Fruit fly (Drosophila melanogaster) whole organism, embryonic: ENCODE measurements around the gene Nse1.

ENCODE experiments used
- CG10209 ChIP-seq: fragments of 200-800 bp; sonication (Bioruptor generic); optimal IDR thresholded peaks from 3 replicates; lab custom pipeline; 2017; ENCODE audit warnings: missing biosample characterization, mild to moderate bottlenecking, missing genetic modification characterization, missing genetic modification reagents
- CG10366 ChIP-seq: fragments of 200-800 bp; sonication (Bioruptor generic); IDR thresholded peaks from 2 replicates; pipeline ENCODE4 v1.3.6; 2022; ENCODE audit warnings: missing biosample characterization, missing genetic modification characterization
- CG10543 ChIP-seq: fragments of 200-800 bp; sonication (Bioruptor generic); optimal IDR thresholded peaks from 3 replicates; lab custom pipeline; 2017; ENCODE audit warnings: missing biosample characterization, mild to moderate bottlenecking, missing genetic modification characterization, moderate library complexity
- CG11504 ChIP-seq: fragments of 200-800 bp; sonication (Bioruptor generic); optimal IDR thresholded peaks from 3 replicates; lab custom pipeline; 2019; ENCODE audit warnings: missing biosample characterization, mild to moderate bottlenecking, missing genetic modification characterization, moderate library complexity
- CG12236 ChIP-seq: fragments of 200-800 bp; sonication (Bioruptor generic); optimal IDR thresholded peaks from 2 replicates; lab custom pipeline; 2016; ENCODE audit warnings: missing biosample characterization, missing genetic modification characterization
- CG12942 ChIP-seq: fragments of 200-800 bp; sonication (Bioruptor generic); optimal IDR thresholded peaks from 3 replicates; lab custom pipeline; 2016; ENCODE audit warnings: missing biosample characterization, missing genetic modification characterization
- CG15073 ChIP-seq: fragments of 200-800 bp; sonication (Bioruptor generic); optimal IDR thresholded peaks from 2 replicates; lab custom pipeline; 2016; ENCODE audit warnings: missing biosample characterization, missing genetic modification characterization
- CG15696 ChIP-seq: fragments of 200-800 bp; sonication (Bioruptor generic); optimal IDR thresholded peaks from 2 replicates; lab custom pipeline; 2019; ENCODE audit warnings: missing biosample characterization, mild to moderate bottlenecking, missing genetic modification characterization, moderate library complexity
- CG18599 ChIP-seq: fragments of 200-800 bp; sonication (Bioruptor generic); optimal IDR thresholded peaks from 3 replicates; lab custom pipeline; 2017; ENCODE audit warnings: missing biosample characterization, missing genetic modification characterization, mild to moderate bottlenecking, moderate library complexity, missing genetic modification reagents
- CG2120 ChIP-seq: fragments of 200-800 bp; sonication (Bioruptor generic); optimal IDR thresholded peaks from 3 replicates; lab custom pipeline; 2016; ENCODE audit warnings: missing biosample characterization, missing genetic modification characterization
- CG3163 ChIP-seq: fragments of 200-800 bp; sonication (Bioruptor generic); optimal IDR thresholded peaks from 3 replicates; lab custom pipeline; 2016; ENCODE audit warnings: missing biosample characterization, missing genetic modification characterization
- CG32767 ChIP-seq: fragments of 200-800 bp; sonication (Bioruptor generic); IDR thresholded peaks from 2 replicates; pipeline ENCODE4 v1.3.6; 2022; ENCODE audit warnings: missing biosample characterization, missing genetic modification characterization
- CG34422 ChIP-seq: fragments of 200-800 bp; sonication (Bioruptor generic); IDR thresholded peaks from 3 replicates; pipeline ENCODE4 v1.3.6; 2022; ENCODE audit warnings: missing biosample characterization, missing genetic modification characterization
- CG4404 ChIP-seq: fragments of 200-800 bp; sonication (Bioruptor generic); IDR thresholded peaks from 2 replicates; pipeline ENCODE4 v1.3.6; 2022; ENCODE audit warnings: missing biosample characterization, missing genetic modification characterization
- CG6254 ChIP-seq: fragments of 200-800 bp; sonication (Bioruptor generic); optimal IDR thresholded peaks from 3 replicates; lab custom pipeline; 2017; ENCODE audit warnings: mild to moderate bottlenecking, missing biosample characterization, missing genetic modification reagents, missing genetic modification characterization
- CG6813 ChIP-seq: fragments of 200-800 bp; sonication (Bioruptor generic); optimal IDR thresholded peaks from 2 replicates; lab custom pipeline; 2017; ENCODE audit warnings: missing biosample characterization, missing genetic modification characterization, mild to moderate bottlenecking, moderate library complexity, missing genetic modification reagents
- CG7963 ChIP-seq: fragments of 200-800 bp; sonication (Bioruptor generic); IDR thresholded peaks from 3 replicates; pipeline ENCODE4 v1.3.6; 2022; ENCODE audit warnings: missing biosample characterization, missing genetic modification characterization; ENCODE audit not compliant: partially characterized antibody
- CG7987 ChIP-seq: fragments of 200-800 bp; sonication (Bioruptor generic); optimal IDR thresholded peaks from 2 replicates; lab custom pipeline; 2018; ENCODE audit warnings: missing biosample characterization, mild to moderate bottlenecking, missing genetic modification characterization, moderate library complexity
- CG8924 ChIP-seq: fragments of 200-800 bp; optimal IDR thresholded peaks from 3 replicates; lab custom pipeline; 2019; ENCODE audit warnings: missing biosample characterization, mild to moderate bottlenecking, missing genetic modification characterization, moderate library complexity
- CTCF ChIP-seq: fragments of 200-800 bp; sonication (Bioruptor generic); optimal IDR thresholded peaks from 2 replicates; lab custom pipeline; 2017; ENCODE audit warnings: missing biosample characterization, mild to moderate bottlenecking, missing genetic modification characterization, moderate library complexity
- Camta ChIP-seq: fragments of 200-800 bp; sonication (Bioruptor generic); optimal IDR thresholded peaks from 2 replicates; lab custom pipeline; 2016; ENCODE audit warnings: missing biosample characterization, missing genetic modification characterization
- CkIIα-i1 ChIP-seq: fragments of 200-800 bp; sonication (Bioruptor generic); IDR thresholded peaks from 2 replicates; pipeline ENCODE4 v1.3.6; 2022; ENCODE audit warnings: missing biosample characterization, missing genetic modification characterization
- CrebB ChIP-seq: fragments of 200-800 bp; sonication (Bioruptor generic); optimal IDR thresholded peaks from 3 replicates; lab custom pipeline; 2018; ENCODE audit warnings: missing biosample characterization, mild to moderate bottlenecking, missing genetic modification characterization
- D19B ChIP-seq: fragments of 200-800 bp; sonication (Bioruptor generic); optimal IDR thresholded peaks from 2 replicates; lab custom pipeline; 2017; ENCODE audit warnings: missing biosample characterization, mild to moderate bottlenecking, missing genetic modification characterization
- Dp ChIP-seq: fragments of 200-800 bp; sonication (Bioruptor generic); optimal IDR thresholded peaks from 2 replicates; lab custom pipeline; 2018; ENCODE audit warnings: missing biosample characterization, mild to moderate bottlenecking, missing genetic modification characterization, moderate library complexity
- HmgZ ChIP-seq: fragments of 200-800 bp; sonication (Bioruptor generic); optimal IDR thresholded peaks from 2 replicates; lab custom pipeline; 2018; ENCODE audit warnings: missing biosample characterization, mild to moderate bottlenecking, missing genetic modification characterization
- Jarid2 ChIP-seq: fragments of 200-800 bp; sonication (Bioruptor generic); optimal IDR thresholded peaks from 3 replicates; lab custom pipeline; 2017; ENCODE audit warnings: mild to moderate bottlenecking, missing biosample characterization, missing genetic modification reagents, missing genetic modification characterization
- Mes4 ChIP-seq: fragments of 200-800 bp; sonication (Bioruptor generic); optimal IDR thresholded peaks from 2 replicates; lab custom pipeline; 2016; ENCODE audit warnings: missing biosample characterization, missing genetic modification characterization
- Mrtf ChIP-seq: fragments of 200-800 bp; sonication (Bioruptor generic); IDR thresholded peaks from 3 replicates; pipeline ENCODE4 v1.3.6; 2022; ENCODE audit warnings: missing biosample characterization, missing genetic modification characterization
- NC2β ChIP-seq: fragments of 200-800 bp; sonication (Bioruptor generic); optimal IDR thresholded peaks from 2 replicates; lab custom pipeline; 2016; ENCODE audit warnings: missing biosample characterization, missing genetic modification characterization
- Poxn ChIP-seq: fragments of 200-800 bp; sonication (Bioruptor generic); IDR thresholded peaks from 2 replicates; pipeline ENCODE4 v1.3.6; 2022; ENCODE audit warnings: missing biosample characterization, missing genetic modification characterization
- Usf ChIP-seq: fragments of 200-800 bp; sonication (Bioruptor generic); optimal IDR thresholded peaks from 2 replicates; lab custom pipeline; 2017; ENCODE audit warnings: missing genotype, missing biosample characterization, missing genetic modification characterization
- al ChIP-seq: fragments of 200-800 bp; sonication (Bioruptor generic); IDR thresholded peaks from 2 replicates; pipeline ENCODE4 v1.3.6; 2022; ENCODE audit warnings: missing biosample characterization, missing genetic modification characterization
- ara ChIP-seq: fragments of 200-800 bp; sonication (Bioruptor generic); IDR thresholded peaks from 2 replicates; pipeline ENCODE4 v1.3.6; 2022; ENCODE audit warnings: missing biosample characterization, missing genetic modification characterization
- eve ChIP-seq, 2 experiments: fragments of >200 bp; optimal IDR thresholded peaks; 2 replicates each; lab custom pipeline; 2017; ENCODE audit warnings: missing biosample characterization in 2 of 2, missing genetic modification characterization in 2 of 2
- gem ChIP-seq: fragments of 200-800 bp; sonication (Bioruptor generic); optimal IDR thresholded peaks from 2 replicates; lab custom pipeline; 2019; ENCODE audit warnings: missing biosample characterization, mild to moderate bottlenecking, missing genetic modification characterization, moderate library complexity
- grau ChIP-seq: fragments of 200-800 bp; optimal IDR thresholded peaks from 3 replicates; lab custom pipeline; 2019; ENCODE audit warnings: missing biosample characterization, mild to moderate bottlenecking, missing genetic modification characterization, moderate library complexity
- grn ChIP-seq: fragments of 200-800 bp; sonication (Bioruptor generic); optimal IDR thresholded peaks from 3 replicates; lab custom pipeline; 2017; ENCODE audit warnings: missing biosample characterization, missing genetic modification characterization
- gsb-n ChIP-seq: fragments of 200-800 bp; sonication (Bioruptor generic); optimal IDR thresholded peaks from 3 replicates; lab custom pipeline; 2018; ENCODE audit warnings: missing biosample characterization, mild to moderate bottlenecking, missing genetic modification characterization
- h ChIP-seq: fragments of >200 bp; optimal IDR thresholded peaks from 2 replicates; lab custom pipeline; 2017
- ind ChIP-seq: fragments of 200-800 bp; sonication (Bioruptor generic); optimal IDR thresholded peaks from 3 replicates; lab custom pipeline; 2016; ENCODE audit warnings: missing biosample characterization, missing genetic modification characterization
- pho ChIP-seq: fragments of 200-800 bp; sonication (Bioruptor generic); optimal IDR thresholded peaks from 2 replicates; lab custom pipeline; 2016; ENCODE audit warnings: missing biosample characterization, missing genetic modification characterization
- ranshi ChIP-seq: fragments of 200-800 bp; sonication (Bioruptor generic); IDR thresholded peaks from 2 replicates; pipeline ENCODE4 v1.3.6; 2022; ENCODE audit warnings: missing biosample characterization, missing genetic modification characterization
- scrt ChIP-seq: fragments of 200-800 bp; sonication (Bioruptor generic); optimal IDR thresholded peaks from 2 replicates; lab custom pipeline; 2018; ENCODE audit warnings: missing biosample characterization, mild to moderate bottlenecking, missing genetic modification characterization, moderate library complexity
- shn ChIP-seq: fragments of 200-800 bp; sonication (Bioruptor generic); optimal IDR thresholded peaks from 3 replicates; lab custom pipeline; 2016; ENCODE audit warnings: missing biosample characterization, missing genetic modification characterization
- sima ChIP-seq: fragments of 200-800 bp; sonication (Bioruptor generic); optimal IDR thresholded peaks from 2 replicates; lab custom pipeline; 2016; ENCODE audit warnings: missing biosample characterization, missing genetic modification characterization
- tap ChIP-seq: fragments of 200-800 bp; optimal IDR thresholded peaks from 3 replicates; lab custom pipeline; 2019; ENCODE audit warnings: missing biosample characterization, mild to moderate bottlenecking, missing genetic modification characterization, moderate library complexity
- tll ChIP-seq, 2 experiments: fragments of 200-800 bp in 1 of 2; fragments of >200 bp in 1 of 2; sonication (Bioruptor generic) in 1 of 2; optimal IDR thresholded peaks; 2 replicates each; lab custom pipeline; 2017 to 2019; ENCODE audit warnings: missing biosample characterization in 2 of 2, missing genetic modification characterization in 2 of 2, mild to moderate bottlenecking in 1 of 2, moderate library complexity in 1 of 2
- tna ChIP-seq: fragments of 200-800 bp; sonication (Bioruptor generic); IDR thresholded peaks from 2 replicates; pipeline ENCODE4 v1.3.6; 2022; ENCODE audit warnings: missing biosample characterization, missing genetic modification characterization; ENCODE audit not compliant: partially characterized antibody
- yki ChIP-seq: fragments of >200 bp; optimal IDR thresholded peaks from 3 replicates; lab custom pipeline; 2018

The Nse1 gene

dm6 chr2L:6647103-6647711 lies 30.2 kb downstream of the Nse1 start (continued):
- TF ChIP-seq CG6254 (peak; percentile 98), CG12236 (GFP tag; lab: Kevin White, UChicago) (peak; percentile 98), CrebB (tag; lab: Kevin White, UChicago) (peak; percentile 97), CG10366 (GFP tag; lab: Robert Waterston, UW) (peak; percentile 97), CG15073 (GFP tag; lab: Kevin White, UChicago) (peak; percentile 86), sima (peak; percentile 92), CkIIα-i1 (GFP tag; lab: Robert Waterston, UW) (peak; percentile 86), tap (tag; lab: Kevin White, UChicago) (peak; percentile 99), grau (tag; lab: Kevin White, UChicago) (peak; percentile 97), shn (peak; percentile 98), HmgZ (tag; lab: Kevin White, UChicago) (peak; percentile 99), CG4404 (GFP tag; lab: Robert Waterston, UW) (peak; percentile 89), Poxn (GFP tag; lab: Robert Waterston, UW) (peak; percentile 88), CG2120 (GFP tag; lab: Kevin White, UChicago) (peak; percentile 98), gem (peak; percentile 99), Mes4 (peak; percentile 99), CG8924 (tag; lab: Kevin White, UChicago) (peak; percentile 99), ind (GFP tag; lab: Kevin White, UChicago) (peak; percentile 98), scrt (peak; percentile 89), CG34422 (peak; percentile 98), CG32767 (peak; percentile 98), tll (GFP tag; optimal IDR thresholded peaks at IDR 0.05; lab: Kevin White, UChicago) (peak in 1 of 2 experiments; percentile 90), Mrtf (GFP tag; lab: Robert Waterston, UW) (peak; percentile 94), al (GFP tag; lab: Robert Waterston, UW) (peak; percentile 92), tna (0 out of 2 replicates have a peak, but pooled peaks have one; percentile 24), CG10209 (GFP tag; lab: Kevin White, UChicago) (peak; percentile 98), Usf (GFP tag; lab: Kevin White, UChicago) (peak; percentile 88), CG11504 (peak; percentile 98), CTCF (GFP tag; lab: Kevin White, UChicago) (peak; percentile 78), CG12942 (GFP tag; lab: Kevin White, UChicago) (peak; percentile 98), Camta (GFP tag; lab: Kevin White, UChicago) (peak; percentile 99), ranshi (GFP tag; lab: Robert Waterston, UW) (peak; percentile 98), CG7987 (GFP tag; lab: Kevin White, UChicago) (peak; percentile 96), gsb-n (tag; lab: Kevin White, UChicago) (peak; percentile 99), CG7963 (peak; percentile 24; the same call in 1 of the 3 replicates), yki (lab: Kevin White, UChicago) (no peak), pho (GFP tag; lab: Kevin White, UChicago) (peak; percentile 97), NC2β (peak; percentile 99), CG18599 (GFP tag; lab: Kevin White, UChicago) (peak; percentile 98), eve (GFP tag; optimal IDR thresholded peaks at IDR 0.05; lab: Kevin White, UChicago) (peak in 1 of 2 experiments; percentile 99), ara (GFP tag; lab: Robert Waterston, UW) (peak; percentile 97), CG3163 (GFP tag; lab: Kevin White, UChicago) (peak; percentile 94), CG15696 (tag; lab: Kevin White, UChicago) (peak; percentile 95), Jarid2 (GFP tag; lab: Kevin White, UChicago) (peak; percentile 88), CG10543 (GFP tag; lab: Kevin White, UChicago) (peak; percentile 97), CG6813 (GFP tag; lab: Kevin White, UChicago) (peak; percentile 98), D19B (GFP tag; lab: Kevin White, UChicago) (peak; percentile 90), h (no peak), Dp (GFP tag; lab: Kevin White, UChicago) (peak; percentile 35), grn (GFP tag; lab: Kevin White, UChicago) (peak; percentile 83)
